Worm (Caenorhabditis elegans) whole organism, young adult: Measurements from ENCODE around the gene ZK1058.3.

Source experiments
- B0035.1 ChIP-seq: sonication (generic microtip); optimal IDR thresholded peaks from 2 replicates; lab custom pipeline; 2016; ENCODE audit warnings: missing genetic modification characterization, mild to moderate bottlenecking, missing compliant biosample characterization, missing genotype, missing genetic modification reagents
- B0261.1 ChIP-seq: sonication (generic microtip); optimal IDR thresholded peaks from 2 replicates; lab custom pipeline; 2016; ENCODE audit warnings: mild to moderate bottlenecking, missing genetic modification characterization, moderate library complexity, missing compliant biosample characterization
- B0336.3 ChIP-seq: fragments of 200-800 bp; sonication (Bioruptor generic); IDR thresholded peaks from 2 replicates; pipeline ENCODE4 v1.3.6; 2022; ENCODE audit warnings: missing genetic modification characterization, missing compliant biosample characterization
- F23B12.7 ChIP-seq: sonication (generic microtip); optimal IDR thresholded peaks from 2 replicates; lab custom pipeline; 2017; ENCODE audit warnings: missing genetic modification characterization, mild to moderate bottlenecking, missing compliant biosample characterization, antibody characterized with exemption, moderate library complexity; ENCODE audit not compliant: insufficient read depth
- F33H1.4 ChIP-seq: fragments of 200-800 bp; sonication (Bioruptor generic); IDR thresholded peaks from 2 replicates; pipeline ENCODE4 v1.3.6; 2022; ENCODE audit warnings: missing genetic modification reagents, missing genetic modification characterization, missing compliant biosample characterization
- F39B2.1 ChIP-seq: fragments of 200-800 bp; sonication (Bioruptor generic); IDR thresholded peaks from 2 replicates; pipeline ENCODE4 v1.3.6; 2022; ENCODE audit warnings: missing genetic modification reagents, missing genetic modification characterization, missing compliant biosample characterization
- F49E8.2 ChIP-seq: sonication (generic microtip); optimal IDR thresholded peaks from 3 replicates; lab custom pipeline; 2017; ENCODE audit warnings: missing genetic modification characterization, mild to moderate bottlenecking, missing compliant biosample characterization, antibody characterized with exemption, moderate library complexity; ENCODE audit not compliant: insufficient read depth
- F57A8.1 ChIP-seq: fragments of 200-800 bp; sonication (Bioruptor generic); optimal IDR thresholded peaks from 2 replicates; lab custom pipeline; 2018; ENCODE audit warnings: mild to moderate bottlenecking, missing genetic modification characterization, moderate library complexity, missing compliant biosample characterization
- T26A5.8 ChIP-seq: sonication (generic microtip); optimal IDR thresholded peaks from 2 replicates; lab custom pipeline; 2016; ENCODE audit warnings: missing genetic modification characterization, missing compliant biosample characterization
- Y56A3A.18 ChIP-seq: fragments of 200-800 bp; sonication (Bioruptor generic); IDR thresholded peaks from 2 replicates; pipeline ENCODE4 v1.3.6; 2022; ENCODE audit warnings: missing genetic modification reagents, missing genetic modification characterization, missing compliant biosample characterization
- Y67H2A.10 ChIP-seq: fragments of 200-800 bp; sonication (Bioruptor generic); conservative IDR thresholded peaks from 2 replicates; pipeline ENCODE4 v1.3.6; 2022; ENCODE audit warnings: missing genetic modification reagents, missing genetic modification characterization, missing compliant biosample characterization
- Y79H2A.3 ChIP-seq: fragments of 200-800 bp; sonication (Bioruptor generic); conservative IDR thresholded peaks from 2 replicates; pipeline ENCODE4 v1.3.6; 2022; ENCODE audit warnings: missing genetic modification reagents, missing genetic modification characterization, missing compliant biosample characterization
- ZK185.1 ChIP-seq: sonication (generic microtip); optimal IDR thresholded peaks from 2 replicates; lab custom pipeline; 2016; ENCODE audit warnings: mild to moderate bottlenecking, missing genetic modification characterization, missing compliant biosample characterization; ENCODE audit not compliant: poor library complexity, severe bottlenecking
- aptf-3 ChIP-seq: fragments of 200-800 bp; sonication (Bioruptor generic); IDR thresholded peaks from 2 replicates; pipeline ENCODE4 v1.3.6; 2022; ENCODE audit warnings: missing genetic modification characterization, missing compliant biosample characterization
- athp-1 ChIP-seq: sonication (generic microtip); optimal IDR thresholded peaks from 2 replicates; lab custom pipeline; 2017; ENCODE audit warnings: mild to moderate bottlenecking, missing genetic modification characterization, missing compliant biosample characterization
- attf-3 ChIP-seq: fragments of 200-800 bp; sonication (Bioruptor generic); conservative IDR thresholded peaks from 2 replicates; pipeline ENCODE4 v1.3.6; 2022; ENCODE audit warnings: missing genetic modification reagents, missing genetic modification characterization, missing compliant biosample characterization
- attf-5 ChIP-seq: fragments of 200-800 bp; sonication (Bioruptor generic); optimal IDR thresholded peaks from 2 replicates; lab custom pipeline; 2018; ENCODE audit warnings: mild to moderate bottlenecking, missing genetic modification characterization, missing compliant biosample characterization
- ceh-100 ChIP-seq: fragments of 200-800 bp; sonication (Bioruptor generic); IDR thresholded peaks from 2 replicates; pipeline ENCODE4 v1.3.6; 2022; ENCODE audit warnings: missing genetic modification reagents, missing genetic modification characterization, missing compliant biosample characterization
- ceh-58 ChIP-seq: fragments of 200-800 bp; sonication (Bioruptor generic); IDR thresholded peaks from 2 replicates; pipeline ENCODE4 v1.3.6; 2022; ENCODE audit warnings: missing genetic modification characterization, missing compliant biosample characterization
- ceh-79 ChIP-seq: sonication (generic microtip); optimal IDR thresholded peaks from 2 replicates; lab custom pipeline; 2017; ENCODE audit warnings: mild to moderate bottlenecking, missing genetic modification characterization, missing compliant biosample characterization
- ceh-91 ChIP-seq: fragments of 200-800 bp; sonication (Bioruptor generic); IDR thresholded peaks from 2 replicates; pipeline ENCODE4 v1.3.6; 2022; ENCODE audit warnings: missing genetic modification reagents, missing genetic modification characterization, missing compliant biosample characterization
- dpl-1 ChIP-seq: fragments of 150-350 bp; optimal IDR thresholded peaks from 2 replicates; lab custom pipeline; 2014; ENCODE audit warnings: missing biosample characterization, missing genetic modification reagents, missing genetic modification characterization
- efl-1 ChIP-seq: fragments of 150-350 bp; optimal IDR thresholded peaks from 2 replicates; lab custom pipeline; 2014; ENCODE audit warnings: missing biosample characterization, missing genetic modification reagents, missing genetic modification characterization
- egl-18 ChIP-seq: fragments of 200-800 bp; sonication (Bioruptor generic); IDR thresholded peaks from 2 replicates; pipeline ENCODE4 v1.3.6; 2022; ENCODE audit warnings: missing genetic modification reagents, missing genetic modification characterization, missing compliant biosample characterization
- hlh-26 ChIP-seq: fragments of 200-800 bp; sonication (Bioruptor generic); conservative IDR thresholded peaks from 2 replicates; pipeline ENCODE4 v1.3.6; 2022; ENCODE audit warnings: missing genetic modification reagents, missing genetic modification characterization, missing compliant biosample characterization
- hsf-1 ChIP-seq: fragments of 200-800 bp; sonication (Bioruptor generic); IDR thresholded peaks from 2 replicates; pipeline ENCODE4 v1.3.6; 2022; ENCODE audit warnings: missing genetic modification reagents, missing genetic modification characterization, missing compliant biosample characterization
- lag-1 ChIP-seq: fragments of 200-800 bp; sonication (Bioruptor generic); IDR thresholded peaks from 2 replicates; pipeline ENCODE4 v1.3.6; 2022; ENCODE audit warnings: missing genetic modification reagents, missing genetic modification characterization, missing compliant biosample characterization
- let-607 ChIP-seq, 2 experiments: fragments of 200-800 bp in 1 of 2; sonication (Bioruptor generic) in 1 of 2; sonication (generic microtip) in 1 of 2; optimal IDR thresholded peaks; 2 replicates each; lab custom pipeline; 2016 to 2018; ENCODE audit warnings: mild to moderate bottlenecking in 2 of 2, missing compliant biosample characterization in 2 of 2, missing genetic modification characterization in 2 of 2, moderate library complexity in 2 of 2, missing genotype in 1 of 2
- lin-54 ChIP-seq: fragments of 200-800 bp; sonication (Bioruptor generic); optimal IDR thresholded peaks from 2 replicates; lab custom pipeline; 2018; ENCODE audit warnings: mild to moderate bottlenecking, missing genetic modification characterization, missing compliant biosample characterization
- lsl-1 ChIP-seq: fragments of 200-800 bp; sonication (Bioruptor generic); optimal IDR thresholded peaks from 2 replicates; lab custom pipeline; 2018; ENCODE audit warnings: mild to moderate bottlenecking, missing genetic modification characterization, moderate library complexity, missing compliant biosample characterization
- madf-8 ChIP-seq: fragments of 200-800 bp; sonication (Bioruptor generic); conservative IDR thresholded peaks from 2 replicates; pipeline ENCODE4 v1.3.6; 2022; ENCODE audit warnings: missing genetic modification reagents, missing genetic modification characterization, missing compliant biosample characterization
- mcd-1 ChIP-seq: fragments of 200-800 bp; sonication (Bioruptor generic); IDR thresholded peaks from 2 replicates; pipeline ENCODE4 v1.3.6; 2022; ENCODE audit warnings: missing genetic modification reagents, missing genetic modification characterization, missing compliant biosample characterization
- mxl-1 ChIP-seq: sonication (generic microtip); optimal IDR thresholded peaks from 2 replicates; lab custom pipeline; 2016; ENCODE audit warnings: missing genetic modification characterization, missing compliant biosample characterization
- nfya-2 ChIP-seq: fragments of 200-800 bp; sonication (Bioruptor generic); IDR thresholded peaks from 2 replicates; pipeline ENCODE4 v1.3.6; 2022; ENCODE audit warnings: missing genetic modification reagents, missing genetic modification characterization, missing compliant biosample characterization
- nhr-90 ChIP-seq: sonication (generic microtip); optimal IDR thresholded peaks from 2 replicates; lab custom pipeline; 2016; ENCODE audit warnings: missing genotype, mild to moderate bottlenecking, missing genetic modification characterization, missing compliant biosample characterization
- pbrm-1 ChIP-seq: fragments of 200-800 bp; sonication (Bioruptor generic); IDR thresholded peaks from 2 replicates; pipeline ENCODE4 v1.3.6; 2022; ENCODE audit warnings: missing genetic modification reagents, missing genetic modification characterization, missing compliant biosample characterization
- snpc-1.3 ChIP-seq: sonication (generic microtip); optimal IDR thresholded peaks from 2 replicates; lab custom pipeline; 2017; ENCODE audit warnings: missing genetic modification characterization, mild to moderate bottlenecking, missing compliant biosample characterization, antibody characterized with exemption, moderate library complexity, missing genotype, missing genetic modification reagents; ENCODE audit not compliant: insufficient read depth
- snpc-4 ChIP-seq, 5 experiments: fragments of 150-350 bp in 1 of 5; sonication (generic microtip) in 4 of 5; optimal IDR thresholded peaks; 2 replicates each; lab custom pipeline; 2014 to 2018; ENCODE audit warnings: missing genetic modification characterization in 5 of 5, missing biosample characterization in 3 of 5, antibody characterized with exemption in 2 of 5, mild to moderate bottlenecking in 2 of 5, missing compliant biosample characterization in 2 of 5, missing genotype in 2 of 5, moderate library complexity in 2 of 5, missing genetic modification reagents in 1 of 5
- unc-62 ChIP-seq: fragments of 150-350 bp; optimal IDR thresholded peaks from 2 replicates; lab custom pipeline; 2014; ENCODE audit warnings: missing biosample characterization, missing genetic modification reagents, missing genetic modification characterization
- zim-3 ChIP-seq: sonication (generic microtip); optimal IDR thresholded peaks from 2 replicates; lab custom pipeline; 2017; ENCODE audit warnings: mild to moderate bottlenecking, missing genetic modification characterization, moderate library complexity, missing compliant biosample characterization

The ZK1058.3 gene

ce11 chrIII:3916624-3917023 is 2.0 kb upstream of the ZK1058.3 start, which contains the start of gene ccdc-47 (continued):
- no peak for TF ChIP-seq F39B2.1 (GFP tag; lab: Robert Waterston, UW)
- TF ChIP-seq B0261.1 (tag; lab: Kevin White, UChicago): no peak
- no peak for TF ChIP-seq lag-1 (GFP tag; lab: Robert Waterston, UW)
- TF ChIP-seq athp-1 (tag; lab: Kevin White, UChicago): no peak
- no peak for TF ChIP-seq Y67H2A.10 (GFP tag; lab: Robert Waterston, UW)
- peak; percentile 41 for TF ChIP-seq F23B12.7 (tag; lab: Kevin White, UChicago)
- peak; percentile 73 for TF ChIP-seq snpc-1.3 (tag; lab: Kevin White, UChicago)
- peak; percentile 60 for TF ChIP-seq attf-5
- no peak for TF ChIP-seq F57A8.1 (GFP tag; lab: Kevin White, UChicago)
- TF ChIP-seq dpl-1 (GFP tag; lab: Kevin White, UChicago): peak; percentile 37
- TF ChIP-seq pbrm-1 (GFP tag; lab: Robert Waterston, UW): peak; percentile 60; the same call in 1 of the 2 replicates
- no peak for TF ChIP-seq ceh-58
- TF ChIP-seq B0035.1 (tag; lab: Kevin White, UChicago): no peak
- 0 out of 2 replicates have a peak, but pooled peaks have one; percentile 10 for TF ChIP-seq B0336.3 (GFP tag; lab: Robert Waterston, UW)
- TF ChIP-seq T26A5.8 (tag; lab: Kevin White, UChicago): no peak
- no peak for TF ChIP-seq aptf-3
- no peak for TF ChIP-seq hsf-1
- no peak for TF ChIP-seq nfya-2 (GFP tag; lab: Robert Waterston, UW)
- TF ChIP-seq zim-3: no peak
- TF ChIP-seq Y79H2A.3: no peak
- no peak for TF ChIP-seq ceh-79
- no peak for TF ChIP-seq attf-3 (GFP tag; lab: Robert Waterston, UW)
- TF ChIP-seq madf-8: peak; percentile 48; the same call in 1 of the 2 replicates
- peak; percentile 47 for TF ChIP-seq lsl-1 (GFP tag; lab: Kevin White, UChicago)
- no peak for TF ChIP-seq snpc-4 (GFP tag; optimal IDR thresholded peaks at IDR 0.05; lab: Kevin White, UChicago)
- TF ChIP-seq snpc-4 (tag; optimal IDR thresholded peaks at IDR 0.05; lab: Kevin White, UChicago): peak in 2 of 4 experiments; percentile 47 to 60
- peak; percentile 63 for TF ChIP-seq ZK185.1 (tag; lab: Kevin White, UChicago)
- 0 out of 2 replicates have a peak, but pooled peaks have one; percentile 32 for TF ChIP-seq ceh-100 (GFP tag; lab: Robert Waterston, UW)
- no peak for TF ChIP-seq Y56A3A.18 (GFP tag; lab: Robert Waterston, UW)
- TF ChIP-seq mxl-1 (tag; lab: Kevin White, UChicago): no peak
- peak; percentile 38; the same call in 1 of the 2 replicates for TF ChIP-seq mcd-1 (GFP tag; lab: Robert Waterston, UW)
- TF ChIP-seq lin-54 (GFP tag; lab: Kevin White, UChicago): peak; percentile 50
- peak; percentile 44 for TF ChIP-seq F33H1.4 (GFP tag; lab: Robert Waterston, UW)
- TF ChIP-seq ceh-91: no peak
- no peak for TF ChIP-seq unc-62
- TF ChIP-seq nhr-90: no peak
- no peak for TF ChIP-seq let-607 (tag; optimal IDR thresholded peaks at IDR 0.05; lab: Kevin White, UChicago)
- TF ChIP-seq F49E8.2 (tag; lab: Kevin White, UChicago): peak; percentile 1
- TF ChIP-seq efl-1 (GFP tag; lab: Kevin White, UChicago): peak; percentile 75
- no peak for TF ChIP-seq egl-18 (GFP tag; lab: Robert Waterston, UW)
- no peak for TF ChIP-seq hlh-26 (GFP tag; lab: Robert Waterston, UW)
